Worm (Caenorhabditis elegans) whole organism, L2 larva: ENCODE measurements around the gene clec-258.

Source experiments
- C34F6.9 ChIP-seq: fragments of 150-350 bp; optimal IDR thresholded peaks from 2 replicates; lab custom pipeline; 2014; ENCODE audit warnings: missing biosample characterization, missing genetic modification characterization
- R02D3.7 ChIP-seq: fragments of 150-350 bp; optimal IDR thresholded peaks from 2 replicates; lab custom pipeline; 2014; ENCODE audit warnings: missing biosample characterization, missing genetic modification characterization
- Y55F3AM.14 ChIP-seq: fragments of 200-800 bp; sonication (Bioruptor generic); optimal IDR thresholded peaks from 2 replicates; lab custom pipeline; 2018; ENCODE audit warnings: mild to moderate bottlenecking, missing genetic modification characterization, missing compliant biosample characterization
- ZK546.5 ChIP-seq: sonication (generic microtip); optimal IDR thresholded peaks from 2 replicates; lab custom pipeline; 2017; ENCODE audit warnings: missing biosample characterization, missing genetic modification characterization
- alr-1 ChIP-seq: fragments of 150-350 bp; optimal IDR thresholded peaks from 2 replicates; lab custom pipeline; 2014; ENCODE audit warnings: missing biosample characterization, missing genetic modification characterization
- aly-2 ChIP-seq: fragments of 150-350 bp; optimal IDR thresholded peaks from 2 replicates; lab custom pipeline; 2014; ENCODE audit warnings: missing biosample characterization, missing genetic modification characterization
- ama-1 ChIP-seq: fragments of 150-350 bp; optimal IDR thresholded peaks from 2 replicates; lab custom pipeline; 2018; ENCODE audit warnings: inconsistent platforms
- blmp-1 ChIP-seq: sonication (generic microtip); optimal IDR thresholded peaks from 2 replicates; lab custom pipeline; 2017; ENCODE audit warnings: missing genetic modification characterization, mild to moderate bottlenecking, missing compliant biosample characterization, antibody characterized with exemption, moderate library complexity; ENCODE audit not compliant: insufficient read depth
- ceh-16 ChIP-seq: fragments of 150-350 bp; optimal IDR thresholded peaks from 2 replicates; lab custom pipeline; 2014; ENCODE audit warnings: missing biosample characterization, missing genetic modification characterization
- dmd-4 ChIP-seq: sonication (generic microtip); optimal IDR thresholded peaks from 2 replicates; lab custom pipeline; 2017; ENCODE audit warnings: missing biosample characterization, missing genetic modification characterization
- egl-27 ChIP-seq: sonication (generic microtip); optimal IDR thresholded peaks from 3 replicates; lab custom pipeline; 2017; ENCODE audit warnings: missing biosample characterization, missing genetic modification reagents, missing genetic modification characterization
- elt-1 ChIP-seq: fragments of 150-350 bp; optimal IDR thresholded peaks from 2 replicates; lab custom pipeline; 2014; ENCODE audit warnings: missing biosample characterization, missing genetic modification characterization
- elt-3 ChIP-seq: sonication (generic microtip); optimal IDR thresholded peaks from 2 replicates; lab custom pipeline; 2017; ENCODE audit warnings: missing biosample characterization, missing genetic modification characterization
- fos-1 ChIP-seq: fragments of 150-350 bp; optimal IDR thresholded peaks from 2 replicates; lab custom pipeline; 2014; ENCODE audit warnings: missing biosample characterization, missing genetic modification characterization
- gmeb-1 ChIP-seq: fragments of 150-350 bp; optimal IDR thresholded peaks from 2 replicates; lab custom pipeline; 2014; ENCODE audit warnings: missing biosample characterization, missing genetic modification characterization
- lin-11 ChIP-seq: fragments of 150-350 bp; sonication (generic microtip); optimal IDR thresholded peaks from 2 replicates; lab custom pipeline; 2014; ENCODE audit warnings: missing biosample characterization, missing genetic modification characterization, inconsistent platforms, mixed read lengths
- lin-13 ChIP-seq: fragments of 150-350 bp; optimal IDR thresholded peaks from 2 replicates; lab custom pipeline; 2014; ENCODE audit warnings: missing biosample characterization, missing genetic modification reagents, missing genetic modification characterization
- mab-5 ChIP-seq: fragments of 150-350 bp; optimal IDR thresholded peaks from 2 replicates; lab custom pipeline; 2014; ENCODE audit warnings: missing biosample characterization, missing genetic modification characterization
- mbf-1 ChIP-seq: sonication (generic microtip); optimal IDR thresholded peaks from 2 replicates; lab custom pipeline; 2017; ENCODE audit warnings: missing biosample characterization, missing genetic modification characterization
- mdl-1 ChIP-seq, 2 experiments: fragments of 150-350 bp in 1 of 2; sonication (generic microtip) in 1 of 2; optimal IDR thresholded peaks; 2 replicates each; lab custom pipeline; 2017; ENCODE audit warnings: missing biosample characterization in 2 of 2, missing genetic modification characterization in 2 of 2
- nhr-11 ChIP-seq: fragments of 150-350 bp; optimal IDR thresholded peaks from 2 replicates; lab custom pipeline; 2014; ENCODE audit warnings: missing biosample characterization, missing genetic modification characterization
- nhr-12 ChIP-seq: fragments of 150-350 bp; optimal IDR thresholded peaks from 2 replicates; lab custom pipeline; 2014; ENCODE audit warnings: missing biosample characterization, missing genetic modification characterization
- nhr-129 ChIP-seq: fragments of 150-350 bp; optimal IDR thresholded peaks from 2 replicates; lab custom pipeline; 2014; ENCODE audit warnings: missing biosample characterization, missing genetic modification characterization
- nhr-21 ChIP-seq: fragments of 150-350 bp; optimal IDR thresholded peaks from 2 replicates; lab custom pipeline; 2014; ENCODE audit warnings: missing biosample characterization, missing genetic modification characterization
- nhr-23 ChIP-seq: fragments of 150-350 bp; optimal IDR thresholded peaks from 2 replicates; lab custom pipeline; 2014; ENCODE audit warnings: missing biosample characterization, missing genetic modification reagents, missing genetic modification characterization
- nhr-25 ChIP-seq: fragments of 150-350 bp; sonication (generic microtip); optimal IDR thresholded peaks from 3 replicates; lab custom pipeline; 2014; ENCODE audit warnings: missing biosample characterization, missing genetic modification characterization
- nhr-6 ChIP-seq: fragments of 150-350 bp; optimal IDR thresholded peaks from 2 replicates; lab custom pipeline; 2014; ENCODE audit warnings: missing biosample characterization, missing genetic modification characterization
- nhr-77 ChIP-seq: fragments of 150-350 bp; optimal IDR thresholded peaks from 2 replicates; lab custom pipeline; 2014; ENCODE audit warnings: missing biosample characterization, missing genetic modification characterization
- peb-1 ChIP-seq: fragments of 150-350 bp; optimal IDR thresholded peaks from 2 replicates; lab custom pipeline; 2014; ENCODE audit warnings: missing biosample characterization, missing genetic modification characterization
- skn-1 ChIP-seq: sonication (generic microtip); optimal IDR thresholded peaks from 2 replicates; lab custom pipeline; 2017; ENCODE audit warnings: missing biosample characterization, missing genetic modification characterization
- sma-3 ChIP-seq: sonication (generic microtip); optimal IDR thresholded peaks from 2 replicates; lab custom pipeline; 2016; ENCODE audit warnings: missing genetic modification reagents, missing genetic modification characterization, missing compliant biosample characterization
- snpc-4 ChIP-seq: fragments of 150-350 bp; optimal IDR thresholded peaks from 2 replicates; lab custom pipeline; 2014; ENCODE audit warnings: missing biosample characterization, missing genetic modification characterization
- unc-39 ChIP-seq: fragments of 150-350 bp; optimal IDR thresholded peaks from 2 replicates; lab custom pipeline; 2014; ENCODE audit warnings: missing biosample characterization, missing genetic modification characterization
- zag-1 ChIP-seq: fragments of 150-350 bp; optimal IDR thresholded peaks from 2 replicates; lab custom pipeline; 2014; ENCODE audit warnings: missing biosample characterization, missing genetic modification characterization
- ztf-11 ChIP-seq: sonication (generic microtip); optimal IDR thresholded peaks from 2 replicates; lab custom pipeline; 2017; ENCODE audit warnings: missing biosample characterization, missing genetic modification characterization

clec-258 gene

DNA sequence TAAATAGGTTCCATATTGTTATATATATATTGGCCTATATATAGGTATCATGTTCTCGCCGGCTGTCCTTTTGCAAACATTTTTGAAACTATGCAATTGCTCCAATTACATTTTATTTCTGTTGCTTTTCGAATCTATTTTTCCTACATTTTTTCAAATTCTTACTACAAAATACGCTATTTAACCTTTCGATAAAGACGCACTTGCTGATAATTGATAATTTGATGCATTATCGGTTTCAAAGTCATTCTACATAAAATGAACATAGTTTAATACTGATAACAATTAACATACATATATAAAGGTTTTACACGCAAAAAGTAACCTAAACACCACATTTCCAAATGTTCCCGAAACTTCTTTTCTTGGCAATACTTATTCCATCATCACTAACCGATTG is at the start of gene clec-258:
Gene clec-258 (plus strand): TSS at position 81 of the 400 bp plus-strand sequence.
- TF ChIP-seq fos-1 (tag; lab: Kevin White, UChicago) (peak; percentile 72), lin-11 (tag; lab: Kevin White, UChicago) (no peak)

DNA sequence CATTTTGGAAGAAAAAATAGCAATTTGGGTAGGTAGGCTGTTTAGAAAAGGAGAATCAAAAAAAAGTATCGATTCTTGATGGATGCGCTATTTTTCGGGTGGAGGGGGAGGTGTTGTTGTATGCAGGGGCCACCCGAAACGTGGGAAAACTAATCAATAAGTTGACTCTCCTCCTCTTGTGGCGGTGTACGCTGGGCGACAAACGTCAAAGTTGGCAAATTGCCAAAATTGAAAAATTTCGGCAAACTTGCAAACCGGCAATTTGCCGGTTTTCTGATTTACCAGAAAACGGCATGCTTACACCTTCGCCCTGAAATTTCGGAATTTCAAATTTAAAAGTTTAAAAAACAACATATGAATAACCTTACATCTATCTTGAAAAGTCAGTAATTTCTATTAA is 47.2 kb upstream of the clec-258 start, which contains the start of gene W04E12.2:
Gene W04E12.2 (minus strand): TSS at position 101 of the 400 bp plus-strand sequence.
- no peak for TF ChIP-seq blmp-1
- no peak for TF ChIP-seq C34F6.9 (tag; lab: Kevin White, UChicago)
- no peak for TF ChIP-seq nhr-21 (tag; lab: Kevin White, UChicago)
- TF ChIP-seq peb-1 (tag; lab: Kevin White, UChicago) = no peak
- no peak for TF ChIP-seq alr-1 (tag; lab: Kevin White, UChicago)
- no peak for TF ChIP-seq nhr-77 (tag; lab: Kevin White, UChicago)
- TF ChIP-seq nhr-129 (tag; lab: Kevin White, UChicago) = no peak
- no peak for TF ChIP-seq nhr-12
- no peak for TF ChIP-seq aly-2
- no peak for TF ChIP-seq ceh-16 (tag; lab: Kevin White, UChicago)
- no peak for TF ChIP-seq nhr-23
- no peak for TF ChIP-seq unc-39
- TF ChIP-seq fos-1 (tag; lab: Kevin White, UChicago) = no peak
- no peak for TF ChIP-seq nhr-11

DNA sequence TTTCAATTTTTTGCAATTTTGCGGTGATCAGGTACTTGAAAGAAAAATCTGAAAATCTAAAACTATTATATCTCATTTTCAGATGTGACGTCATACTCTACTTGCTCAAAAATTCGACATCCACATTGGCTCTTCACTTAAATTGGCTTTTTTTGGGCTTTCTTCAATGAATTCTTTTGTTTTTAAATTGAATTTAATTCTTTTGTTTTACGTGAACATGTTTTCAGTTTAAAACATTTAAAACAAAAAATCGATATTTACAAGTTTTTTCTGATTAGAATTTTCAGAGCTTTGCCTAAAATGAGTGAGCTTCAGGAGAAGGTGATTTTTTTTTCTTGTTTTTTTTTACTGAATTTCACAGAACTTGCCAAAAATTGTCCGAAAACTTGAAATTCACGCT is 46.6 kb upstream of the clec-258 start, which contains the start of gene W04E12.3:
Gene W04E12.3 (plus strand): TSS at position 301 of the 400 bp plus-strand sequence.
- TF ChIP-seq R02D3.7 (tag; lab: Kevin White, UChicago) (no peak), nhr-6 (no peak)

DNA sequence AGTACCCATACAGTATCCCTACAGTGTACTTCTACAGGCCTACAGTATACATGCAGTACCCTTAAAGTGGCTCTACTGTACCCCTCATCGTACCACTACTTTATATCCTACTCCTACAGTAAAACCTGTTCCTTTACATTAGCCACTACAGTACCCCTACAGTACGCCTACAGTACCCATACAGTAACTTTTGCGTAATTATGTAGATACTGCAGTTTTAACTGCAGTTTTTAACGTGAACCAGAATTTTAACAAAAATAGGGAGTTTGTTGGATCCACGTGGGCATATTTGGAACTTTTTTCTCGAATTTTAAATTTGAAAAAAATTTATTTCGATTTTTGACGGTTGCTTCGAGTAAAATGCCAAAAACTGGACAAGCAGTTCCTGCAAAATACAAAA is 44.9 kb upstream of the clec-258 start, which contains the start of gene W04E12.4:
Gene W04E12.4 (plus strand): TSS at position 301 of the 400 bp plus-strand sequence.
- TF ChIP-seq skn-1 (tag; lab: Kevin White, UChicago) = no peak
- no peak for TF ChIP-seq nhr-23
- no peak for TF ChIP-seq snpc-4 (tag; lab: Kevin White, UChicago)
- no peak for TF ChIP-seq Y55F3AM.14 (GFP tag; lab: Kevin White, UChicago)
- no peak for TF ChIP-seq elt-3 (tag; lab: Kevin White, UChicago)
- no peak for TF ChIP-seq egl-27 (tag; lab: Kevin White, UChicago)
- TF ChIP-seq peb-1 (tag; lab: Kevin White, UChicago) = no peak
- TF ChIP-seq gmeb-1 (tag; lab: Kevin White, UChicago) = no peak
- no peak for TF ChIP-seq dmd-4 (tag; lab: Kevin White, UChicago)
- no peak for TF ChIP-seq alr-1 (tag; lab: Kevin White, UChicago)
- TF ChIP-seq nhr-11 = no peak
- TF ChIP-seq sma-3 (GFP tag; lab: Kevin White, UChicago) = no peak
- no peak for TF ChIP-seq nhr-25 (tag; lab: Kevin White, UChicago)
- no peak for TF ChIP-seq ama-1 (lab: Kevin White, UChicago)
- TF ChIP-seq elt-1 (tag; lab: Kevin White, UChicago) = no peak
- no peak for TF ChIP-seq lin-13 (GFP tag; lab: Kevin White, UChicago)

DNA sequence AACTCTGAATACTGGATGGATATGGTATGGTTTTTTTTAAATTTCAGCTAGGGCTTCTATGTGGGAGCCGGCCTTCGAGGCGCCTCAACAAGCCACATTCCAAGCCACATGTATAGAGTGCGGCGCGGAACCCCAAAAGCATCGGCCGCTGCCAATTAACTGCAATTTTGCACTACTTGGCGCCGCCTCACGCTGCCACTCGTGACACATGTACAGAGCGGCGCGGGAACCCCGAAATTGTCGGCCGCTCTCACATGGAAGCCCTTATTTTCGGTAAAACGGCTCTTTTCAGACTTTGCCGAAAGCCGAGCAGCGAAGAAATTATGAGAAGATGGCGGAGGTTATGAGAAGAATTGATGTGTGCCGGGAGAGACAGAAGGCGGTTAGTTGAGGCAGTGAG is 44.4 kb upstream of the clec-258 start:
- TF ChIP-seq fos-1 (tag; lab: Kevin White, UChicago) (no peak), mab-5 (no peak), nhr-6 (no peak), egl-27 (tag; lab: Kevin White, UChicago) (no peak), gmeb-1 (tag; lab: Kevin White, UChicago) (no peak), lin-13 (GFP tag; lab: Kevin White, UChicago) (no peak), ztf-11 (tag; lab: Kevin White, UChicago) (no peak), zag-1 (tag; lab: Kevin White, UChicago) (no peak), elt-3 (tag; lab: Kevin White, UChicago) (no peak), mbf-1 (tag; lab: Kevin White, UChicago) (no peak), lin-11 (tag; lab: Kevin White, UChicago) (no peak), nhr-21 (tag; lab: Kevin White, UChicago) (no peak), mdl-1 (tag; optimal IDR thresholded peaks at IDR 0.05; lab: Kevin White, UChicago) (no peak), ceh-16 (tag; lab: Kevin White, UChicago) (no peak), unc-39 (no peak), aly-2 (no peak), dmd-4 (tag; lab: Kevin White, UChicago) (no peak), ama-1 (lab: Kevin White, UChicago) (no peak), ZK546.5 (no peak), nhr-129 (tag; lab: Kevin White, UChicago) (no peak)
- TF ChIP-seq, all 48 proteins: peak for 0
